Worm (Caenorhabditis elegans): ENCODE results near the gene srt-36.
"Not testable (repeated sequence)": the region's sequence is repeated elsewhere in the genome, so short reads cannot be mapped to it uniquely, and the experiment has no call there.

DNA sequence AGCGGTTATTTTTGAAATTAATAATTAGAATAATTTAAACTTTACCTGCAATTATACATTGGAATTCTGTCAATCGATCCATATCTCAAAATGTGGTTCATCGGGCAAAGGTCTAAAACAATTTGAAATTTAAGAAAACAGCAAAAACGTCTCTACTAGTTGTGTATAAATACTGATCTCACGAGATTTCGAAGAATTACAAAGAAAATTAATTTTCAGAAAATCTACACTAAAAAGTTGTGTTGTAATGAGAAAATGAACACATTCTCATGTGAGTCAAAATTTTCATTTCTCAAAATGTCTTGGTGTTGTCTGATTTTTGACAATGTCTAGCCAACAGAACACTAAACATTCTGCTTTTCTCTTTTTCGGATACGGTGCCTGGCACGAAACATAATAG, 13.6 kb upstream of the srt-36 start, which contains the start of gene srt-37:
- TF ChIP-seq pha-4 (tag; optimal IDR thresholded peaks at IDR 0.05); lsy-2 (tag; optimal IDR thresholded peaks at IDR 0.05); mls-2 (tag; optimal IDR thresholded peaks at IDR 0.05); snpc-4 (tag; optimal IDR thresholded peaks at IDR 0.05); ces-1 (GFP tag; optimal IDR thresholded peaks at IDR 0.05); unc-39 (tag; optimal IDR thresholded peaks at IDR 0.05); nhr-2 (tag; optimal IDR thresholded peaks at IDR 0.05); nhr-76 (tag; optimal IDR thresholded peaks at IDR 0.05); ceh-83 (GFP tag; optimal IDR thresholded peaks at IDR 0.05); nhr-237 (tag; optimal IDR thresholded peaks at IDR 0.05); cnd-1 (tag; optimal IDR thresholded peaks at IDR 0.05): not testable (repeated sequence)
